Worm (Caenorhabditis elegans) whole organism, L3 larva: ENCODE measurements around the gene gtl-2.
A peak's percentile ranks its signal among the peaks of the same experiment; 100 is the strongest.

Source experiments
- R02D3.7 ChIP-seq: fragments of 150-350 bp; optimal IDR thresholded peaks from 2 replicates; lab custom pipeline; 2014; ENCODE audit warnings: missing biosample characterization, missing genetic modification characterization
- ZK546.5 ChIP-seq: sonication (generic microtip); optimal IDR thresholded peaks from 2 replicates; lab custom pipeline; 2017; ENCODE audit warnings: missing biosample characterization, missing genetic modification characterization
- aly-2 ChIP-seq: fragments of 150-350 bp; optimal IDR thresholded peaks from 2 replicates; lab custom pipeline; 2014; ENCODE audit warnings: missing biosample characterization, missing genetic modification characterization
- ama-1 ChIP-seq: fragments of 150-350 bp; optimal IDR thresholded peaks from 2 replicates; lab custom pipeline; 2018
- ceh-16 ChIP-seq: sonication (generic microtip); optimal IDR thresholded peaks from 2 replicates; lab custom pipeline; 2017; ENCODE audit warnings: missing biosample characterization, missing genetic modification characterization
- ceh-28 ChIP-seq: fragments of 150-350 bp; optimal IDR thresholded peaks from 2 replicates; lab custom pipeline; 2014; ENCODE audit warnings: missing biosample characterization, missing genetic modification reagents, missing genetic modification characterization
- ceh-82 ChIP-seq: fragments of 150-350 bp; optimal IDR thresholded peaks from 2 replicates; lab custom pipeline; 2014; ENCODE audit warnings: missing biosample characterization, missing genetic modification characterization
- ceh-9 ChIP-seq: sonication (generic microtip); optimal IDR thresholded peaks from 2 replicates; lab custom pipeline; 2018; ENCODE audit warnings: missing biosample characterization, missing genetic modification characterization
- daf-12 ChIP-seq: fragments of 150-350 bp; optimal IDR thresholded peaks from 2 replicates; lab custom pipeline; 2014; ENCODE audit warnings: missing biosample characterization, missing genetic modification reagents, missing genetic modification characterization
- egl-27 ChIP-seq: sonication (generic microtip); optimal IDR thresholded peaks from 4 replicates; lab custom pipeline; 2017; ENCODE audit warnings: missing biosample characterization, missing genetic modification reagents, missing genetic modification characterization
- egl-5 ChIP-seq: fragments of 150-350 bp; optimal IDR thresholded peaks from 2 replicates; lab custom pipeline; 2017; ENCODE audit warnings: missing biosample characterization, missing genetic modification reagents, missing genetic modification characterization, inconsistent platforms
- elt-1 ChIP-seq: fragments of 150-350 bp; optimal IDR thresholded peaks from 2 replicates; lab custom pipeline; 2014; ENCODE audit warnings: missing biosample characterization, missing genetic modification characterization
- elt-2 ChIP-seq: sonication (generic microtip); optimal IDR thresholded peaks from 2 replicates; lab custom pipeline; 2016; ENCODE audit warnings: missing genetic modification reagents, mild to moderate bottlenecking, missing genetic modification characterization, missing compliant biosample characterization
- elt-3 ChIP-seq, 3 experiments: fragments of 150-350 bp in 1 of 3; sonication (generic microtip) in 2 of 3; optimal IDR thresholded peaks; 2 replicates in 2 of 3; 4 replicates in 1 of 3; lab custom pipeline; 2014 to 2017; ENCODE audit warnings: missing biosample characterization in 3 of 3, missing genetic modification characterization in 3 of 3
- eor-1 ChIP-seq, 2 experiments: fragments of 150-350 bp; optimal IDR thresholded peaks; 2 replicates each; lab custom pipeline; 2014 to 2018; ENCODE audit warnings: missing biosample characterization in 2 of 2, missing genetic modification characterization in 2 of 2
- fkh-10 ChIP-seq: sonication (generic microtip); optimal IDR thresholded peaks from 2 replicates; lab custom pipeline; 2017; ENCODE audit warnings: missing biosample characterization, missing genetic modification reagents, missing genetic modification characterization
- fkh-2 ChIP-seq: fragments of 150-350 bp; optimal IDR thresholded peaks from 2 replicates; lab custom pipeline; 2014; ENCODE audit warnings: missing biosample characterization, missing genetic modification reagents, missing genetic modification characterization
- fos-1 ChIP-seq: fragments of 150-350 bp; optimal IDR thresholded peaks from 2 replicates; lab custom pipeline; 2014; ENCODE audit warnings: missing biosample characterization, missing genetic modification characterization
- hmg-11 ChIP-seq: sonication (generic microtip); optimal IDR thresholded peaks from 2 replicates; lab custom pipeline; 2016; ENCODE audit warnings: missing genetic modification characterization, missing compliant biosample characterization
- jun-1 ChIP-seq: fragments of 150-350 bp; optimal IDR thresholded peaks from 2 replicates; lab custom pipeline; 2014; ENCODE audit warnings: missing biosample characterization, missing genetic modification reagents, missing genetic modification characterization
- lin-15B ChIP-seq: fragments of 150-350 bp; optimal IDR thresholded peaks from 2 replicates; lab custom pipeline; 2014; ENCODE audit warnings: missing biosample characterization, missing genetic modification characterization
- lin-39 ChIP-seq: fragments of 150-350 bp; optimal IDR thresholded peaks from 2 replicates; lab custom pipeline; 2018; ENCODE audit warnings: missing biosample characterization, missing genetic modification reagents, missing genetic modification characterization
- lsy-12 ChIP-seq: sonication (generic microtip); optimal IDR thresholded peaks from 2 replicates; lab custom pipeline; 2016; ENCODE audit warnings: mild to moderate bottlenecking, missing genetic modification characterization, missing compliant biosample characterization
- mdl-1 ChIP-seq: fragments of 150-350 bp; optimal IDR thresholded peaks from 2 replicates; lab custom pipeline; 2014; ENCODE audit warnings: missing biosample characterization, missing genetic modification characterization
- mml-1 ChIP-seq: fragments of 150-350 bp; sonication (generic microtip); optimal IDR thresholded peaks from 3 replicates; lab custom pipeline; 2014; ENCODE audit warnings: missing biosample characterization, missing genetic modification characterization
- nfya-1 ChIP-seq: sonication (generic microtip); optimal IDR thresholded peaks from 2 replicates; lab custom pipeline; 2017; ENCODE audit warnings: missing genetic modification characterization, mild to moderate bottlenecking, missing compliant biosample characterization, antibody characterized with exemption, moderate library complexity; ENCODE audit not compliant: insufficient read depth
- nhr-11 ChIP-seq: fragments of 150-350 bp; optimal IDR thresholded peaks from 2 replicates; lab custom pipeline; 2014; ENCODE audit warnings: missing biosample characterization, missing genetic modification characterization
- nhr-12 ChIP-seq: fragments of 150-350 bp; optimal IDR thresholded peaks from 2 replicates; lab custom pipeline; 2014; ENCODE audit warnings: missing biosample characterization, missing genetic modification characterization
- nhr-23 ChIP-seq: fragments of 150-350 bp; optimal IDR thresholded peaks from 2 replicates; lab custom pipeline; 2014; ENCODE audit warnings: missing biosample characterization, missing genetic modification reagents, missing genetic modification characterization
- nhr-237 ChIP-seq: fragments of 150-350 bp; optimal IDR thresholded peaks from 2 replicates; lab custom pipeline; 2014; ENCODE audit warnings: missing biosample characterization, missing genetic modification characterization
- nhr-25 ChIP-seq: sonication (generic microtip); optimal IDR thresholded peaks from 2 replicates; lab custom pipeline; 2017; ENCODE audit warnings: missing biosample characterization, missing genetic modification characterization
- nhr-28 ChIP-seq: fragments of 150-350 bp; optimal IDR thresholded peaks from 2 replicates; lab custom pipeline; 2014; ENCODE audit warnings: missing biosample characterization, missing genetic modification characterization
- nhr-43 ChIP-seq: sonication (generic microtip); optimal IDR thresholded peaks from 2 replicates; lab custom pipeline; 2016; ENCODE audit warnings: mild to moderate bottlenecking, missing genetic modification characterization, missing compliant biosample characterization; ENCODE audit not compliant: poor library complexity, severe bottlenecking
- nhr-67 ChIP-seq: fragments of 150-350 bp; optimal IDR thresholded peaks from 2 replicates; lab custom pipeline; 2014; ENCODE audit warnings: missing biosample characterization, missing genetic modification characterization
- nhr-76 ChIP-seq: fragments of 150-350 bp; sonication (generic microtip); optimal IDR thresholded peaks from 5 replicates; lab custom pipeline; 2014; ENCODE audit warnings: missing biosample characterization, missing genetic modification characterization
- nhr-77 ChIP-seq: fragments of 150-350 bp; optimal IDR thresholded peaks from 2 replicates; lab custom pipeline; 2014; ENCODE audit warnings: missing biosample characterization, missing genetic modification characterization
- pha-4 ChIP-seq: fragments of 150-350 bp; optimal IDR thresholded peaks from 2 replicates; lab custom pipeline; 2014; ENCODE audit warnings: missing biosample characterization, missing genetic modification reagents, missing genetic modification characterization
- pqm-1 ChIP-seq: fragments of 150-350 bp; optimal IDR thresholded peaks from 2 replicates; lab custom pipeline; 2017; ENCODE audit warnings: missing biosample characterization, missing genetic modification characterization, inconsistent platforms
- sea-2 ChIP-seq: fragments of 150-350 bp; sonication (generic microtip); optimal IDR thresholded peaks from 4 replicates; lab custom pipeline; 2014; ENCODE audit warnings: missing biosample characterization, missing genetic modification reagents, missing genetic modification characterization
- skn-1 ChIP-seq: fragments of 150-350 bp; optimal IDR thresholded peaks from 2 replicates; lab custom pipeline; 2014; ENCODE audit warnings: missing biosample characterization, missing genetic modification characterization
- snpc-4 ChIP-seq: fragments of 150-350 bp; optimal IDR thresholded peaks from 2 replicates; lab custom pipeline; 2014; ENCODE audit warnings: missing biosample characterization, missing genetic modification characterization
- tbx-2 ChIP-seq: sonication (generic microtip); optimal IDR thresholded peaks from 2 replicates; lab custom pipeline; 2016; ENCODE audit warnings: mild to moderate bottlenecking, missing genetic modification characterization, missing compliant biosample characterization
- unc-39 ChIP-seq: sonication (generic microtip); optimal IDR thresholded peaks from 4 replicates; lab custom pipeline; 2017; ENCODE audit warnings: missing biosample characterization, missing genetic modification characterization
- unc-62 ChIP-seq: fragments of 150-350 bp; sonication (generic microtip); optimal IDR thresholded peaks from 4 replicates; lab custom pipeline; 2014; ENCODE audit warnings: missing biosample characterization, missing genetic modification reagents, missing genetic modification characterization
- zag-1 ChIP-seq: fragments of 150-350 bp; optimal IDR thresholded peaks from 2 replicates; lab custom pipeline; 2014; ENCODE audit warnings: missing biosample characterization, missing genetic modification characterization
- ztf-11 ChIP-seq: fragments of 150-350 bp; optimal IDR thresholded peaks from 2 replicates; lab custom pipeline; 2014; ENCODE audit warnings: missing biosample characterization, missing genetic modification characterization
- ztf-4 ChIP-seq: fragments of 150-350 bp; optimal IDR thresholded peaks from 2 replicates; lab custom pipeline; 2014; ENCODE audit warnings: missing biosample characterization, missing genetic modification characterization

Gene gtl-2

ce11 chrIV:11296787-11297186 lies 23.5 kb downstream of the gtl-2 start, which contains the start of gene mttu-1:
mttu-1 (minus strand) TSS chrIV:11296887.
- TF ChIP-seq ceh-9 (tag; lab: Kevin White, UChicago): no peak
- TF ChIP-seq nhr-77 (tag; lab: Kevin White, UChicago): no peak
- no peak for TF ChIP-seq nhr-23 (tag; lab: Kevin White, UChicago)
- TF ChIP-seq daf-12 (tag; lab: Kevin White, UChicago): no peak
- no peak for TF ChIP-seq snpc-4 (tag; lab: Kevin White, UChicago)
- TF ChIP-seq tbx-2: no peak
- TF ChIP-seq pha-4: no peak
- TF ChIP-seq ceh-28: no peak
- TF ChIP-seq ZK546.5 (tag; lab: Kevin White, UChicago): no peak
- TF ChIP-seq aly-2: no peak
- no peak for TF ChIP-seq nfya-1 (tag; lab: Kevin White, UChicago)

DNA sequence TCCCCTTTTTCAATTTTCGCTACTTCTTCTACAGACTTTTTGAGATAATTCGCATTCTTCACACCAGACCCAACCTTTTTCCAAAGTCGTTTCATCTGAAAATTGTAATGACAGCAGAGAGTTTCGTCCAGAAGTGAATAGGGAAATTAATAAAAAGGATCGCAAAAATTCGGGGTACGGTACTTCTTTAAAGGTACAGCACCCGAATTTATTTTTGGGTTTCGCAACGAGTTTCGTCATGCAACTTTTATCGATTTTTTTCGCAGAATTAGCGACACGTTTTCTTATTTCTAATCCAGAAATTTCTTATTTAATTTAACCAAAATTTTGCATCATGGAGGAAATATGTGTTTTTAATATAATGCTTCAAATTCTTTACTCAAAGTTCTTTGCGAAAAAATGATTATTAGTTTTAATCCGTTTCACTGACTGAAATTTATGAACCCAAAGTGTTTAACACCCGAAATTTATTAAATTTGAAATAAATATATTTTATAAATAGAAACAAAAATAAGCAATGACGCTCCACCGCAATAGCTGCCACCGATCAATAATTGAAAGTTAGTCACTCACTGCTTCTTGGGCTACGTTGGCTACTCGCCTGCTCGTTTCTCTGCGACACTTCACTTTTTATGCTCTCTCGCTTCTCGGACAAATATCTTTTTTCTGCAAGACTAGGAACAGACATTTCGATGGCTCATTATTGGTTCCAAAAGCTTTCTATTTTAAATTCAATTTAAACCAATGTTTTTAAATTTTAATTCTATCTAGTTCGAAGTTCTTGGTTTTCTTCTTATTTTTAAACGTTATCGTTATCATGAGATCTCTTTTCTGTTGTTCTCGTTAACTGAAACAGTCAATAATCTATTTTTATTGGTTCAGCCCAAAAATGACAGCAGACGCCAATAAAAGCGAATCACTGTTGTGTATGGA lies 25.2 kb downstream of the gtl-2 start, which contains the start of the genes B0035.15 and dnj-1:
B0035.15 (minus strand) TSS at position 99 of the 933 bp plus-strand sequence.
dnj-1 (plus strand) TSS at position 883 of the 933 bp plus-strand sequence.
- TF ChIP-seq aly-2 (no peak), skn-1 (tag; lab: Kevin White, UChicago) (no peak), nhr-77 (tag; lab: Kevin White, UChicago) (no peak), mml-1 (tag; lab: Kevin White, UChicago) (no peak), fos-1 (tag; lab: Kevin White, UChicago) (no peak), nhr-237 (no peak), eor-1 (tag; optimal IDR thresholded peaks at IDR 0.05; lab: Kevin White, UChicago) (no peak), ceh-28 (peak; percentile 57), ama-1 (lab: Kevin White, UChicago) (no peak), lin-39 (tag; lab: Kevin White, UChicago) (peak; percentile 27), elt-2 (tag; lab: Kevin White, UChicago) (peak; percentile 7), nhr-11 (tag; lab: Kevin White, UChicago) (no peak), pqm-1 (tag; lab: Kevin White, UChicago) (no peak), mdl-1 (tag; lab: Kevin White, UChicago) (no peak), egl-27 (tag; lab: Kevin White, UChicago) (no peak), ceh-82 (tag; lab: Kevin White, UChicago) (no peak), lin-15B (peak; percentile 73), nhr-12 (tag; lab: Kevin White, UChicago) (no peak), unc-39 (tag; lab: Kevin White, UChicago) (no peak), fkh-10 (GFP tag; lab: Kevin White, UChicago) (no peak), daf-12 (tag; lab: Kevin White, UChicago) (no peak), R02D3.7 (tag; lab: Kevin White, UChicago) (no peak), nfya-1 (tag; lab: Kevin White, UChicago) (peak; percentile 74), nhr-76 (tag; lab: Kevin White, UChicago) (no peak), nhr-67 (no peak), egl-5 (tag; lab: Kevin White, UChicago) (peak; percentile 6), ztf-4 (tag; lab: Kevin White, UChicago) (no peak), jun-1 (tag; lab: Kevin White, UChicago) (no peak), lsy-12 (tag; lab: Kevin White, UChicago) (no peak), ceh-16 (tag; lab: Kevin White, UChicago) (no peak), nhr-23 (tag; lab: Kevin White, UChicago) (peak; percentile 0), zag-1 (tag; lab: Kevin White, UChicago) (no peak), sea-2 (no peak), elt-3 (tag; optimal IDR thresholded peaks at IDR 0.05; lab: Kevin White, UChicago) (no peak), ztf-11 (tag; lab: Kevin White, UChicago) (no peak), pha-4 (peak; percentile 63), fkh-2 (no peak), snpc-4 (tag; lab: Kevin White, UChicago) (peak; percentile 33), nhr-43 (tag; lab: Kevin White, UChicago) (no peak), ZK546.5 (tag; lab: Kevin White, UChicago) (no peak), unc-62 (GFP tag; lab: Kevin White, UChicago) (no peak), ceh-9 (tag; lab: Kevin White, UChicago) (no peak), hmg-11 (tag; lab: Kevin White, UChicago) (peak; percentile 57), nhr-28 (tag; lab: Kevin White, UChicago) (no peak), nhr-25 (tag; lab: Kevin White, UChicago) (no peak), elt-1 (no peak), tbx-2 (no peak)
